Worm (Caenorhabditis elegans) whole organism, L4 larva: ENCODE data around the gene C15H7.3.

ENCODE experiments used
- F10B5.3 ChIP-seq: sonication (generic microtip); optimal IDR thresholded peaks from 2 replicates; lab custom pipeline; 2016; ENCODE audit warnings: mild to moderate bottlenecking, missing genetic modification characterization, missing compliant biosample characterization
- F37D6.2 ChIP-seq: sonication (generic microtip); optimal IDR thresholded peaks from 2 replicates; lab custom pipeline; 2016; ENCODE audit warnings: mild to moderate bottlenecking, missing genetic modification characterization, missing compliant biosample characterization
- T26A8.4 ChIP-seq: fragments of 200-800 bp; sonication (Bioruptor generic); IDR thresholded peaks from 2 replicates; pipeline ENCODE4 v1.3.6; 2022; ENCODE audit warnings: missing genetic modification characterization, missing compliant biosample characterization
- Y75B8A.6 ChIP-seq: fragments of 200-800 bp; sonication (Bioruptor generic); IDR thresholded peaks from 2 replicates; pipeline ENCODE4 v1.3.6; 2022; ENCODE audit warnings: missing genetic modification reagents, missing genetic modification characterization, missing compliant biosample characterization
- ZK546.5 ChIP-seq, 2 experiments: sonication (generic microtip); optimal IDR thresholded peaks; 2 replicates each; lab custom pipeline; 2017; ENCODE audit warnings: missing biosample characterization in 2 of 2, missing genetic modification characterization in 2 of 2
- aha-1 ChIP-seq: fragments of 150-350 bp; peaks from one replicate; lab custom pipeline; 2014; ENCODE audit warnings: missing biosample characterization, missing genetic modification characterization
- ama-1 ChIP-seq: fragments of 150-350 bp; optimal IDR thresholded peaks from 2 replicates; lab custom pipeline; 2014; ENCODE audit warnings: inconsistent platforms, mixed read lengths
- arid-1 ChIP-seq: fragments of 200-800 bp; sonication (Bioruptor generic); conservative IDR thresholded peaks from 2 replicates; pipeline ENCODE4 v1.3.6; 2022; ENCODE audit warnings: missing genetic modification reagents, missing genetic modification characterization, missing compliant biosample characterization
- ceh-28 ChIP-seq: fragments of 150-350 bp; optimal IDR thresholded peaks from 2 replicates; lab custom pipeline; 2014; ENCODE audit warnings: missing biosample characterization, missing genetic modification reagents, missing genetic modification characterization
- ctbp-1 ChIP-seq: fragments of 200-800 bp; sonication (Bioruptor generic); IDR thresholded peaks from 2 replicates; pipeline ENCODE4 v1.3.6; 2022; ENCODE audit warnings: missing genetic modification reagents, missing genetic modification characterization, missing compliant biosample characterization
- daf-16 ChIP-seq, 3 experiments: sonication (generic microtip); optimal IDR thresholded peaks; 2 replicates each; lab custom pipeline; 2016 to 2017; ENCODE audit warnings: missing genetic modification characterization in 3 of 3, missing genetic modification reagents in 3 of 3, mild to moderate bottlenecking in 2 of 3, missing compliant biosample characterization in 2 of 3, missing biosample characterization in 1 of 3, moderate library complexity in 1 of 3
- daf-8 ChIP-seq: fragments of 200-800 bp; sonication (Bioruptor generic); IDR thresholded peaks from 2 replicates; pipeline ENCODE4 v1.3.6; 2022; ENCODE audit warnings: missing genetic modification characterization, missing compliant biosample characterization
- dmd-6 ChIP-seq: fragments of 200-800 bp; sonication (Bioruptor generic); IDR thresholded peaks from 2 replicates; pipeline ENCODE4 v1.3.6; 2022; ENCODE audit warnings: missing genetic modification reagents, missing genetic modification characterization, missing compliant biosample characterization
- dpl-1 ChIP-seq: fragments of 150-350 bp; optimal IDR thresholded peaks from 2 replicates; lab custom pipeline; 2014; ENCODE audit warnings: missing biosample characterization, missing genetic modification reagents, missing genetic modification characterization
- dve-1 ChIP-seq: sonication (generic microtip); optimal IDR thresholded peaks from 2 replicates; lab custom pipeline; 2017; ENCODE audit warnings: antibody characterized with exemption, mild to moderate bottlenecking, missing genetic modification characterization, missing compliant biosample characterization; ENCODE audit not compliant: insufficient read depth
- hif-1 ChIP-seq, 2 experiments: sonication (generic microtip); optimal IDR thresholded peaks; 2 replicates each; lab custom pipeline; 2016 to 2017; ENCODE audit warnings: missing compliant biosample characterization in 2 of 2, missing genetic modification characterization in 2 of 2, missing genetic modification reagents in 2 of 2, missing genotype in 2 of 2, mild to moderate bottlenecking in 1 of 2
- hlh-11 ChIP-seq: fragments of 200-800 bp; sonication (Bioruptor generic); optimal IDR thresholded peaks from 2 replicates; lab custom pipeline; 2018; ENCODE audit warnings: mild to moderate bottlenecking, missing genetic modification characterization, missing compliant biosample characterization
- hlh-30 ChIP-seq: sonication (generic microtip); optimal IDR thresholded peaks from 2 replicates; lab custom pipeline; 2017; ENCODE audit warnings: antibody characterized with exemption, mild to moderate bottlenecking, missing genetic modification characterization, missing compliant biosample characterization; ENCODE audit not compliant: insufficient read depth
- hmg-1.1 ChIP-seq: fragments of 200-800 bp; sonication (Bioruptor generic); IDR thresholded peaks from 2 replicates; pipeline ENCODE4 v1.3.6; 2022; ENCODE audit warnings: missing genetic modification reagents, missing genetic modification characterization, missing compliant biosample characterization
- jun-1 ChIP-seq: fragments of 150-350 bp; optimal IDR thresholded peaks from 2 replicates; lab custom pipeline; 2014; ENCODE audit warnings: missing biosample characterization, missing genetic modification reagents, missing genetic modification characterization
- lim-7 ChIP-seq: fragments of 200-800 bp; sonication (Bioruptor generic); IDR thresholded peaks from 2 replicates; pipeline ENCODE4 v1.3.6; 2022; ENCODE audit warnings: missing genetic modification characterization, missing compliant biosample characterization
- lin-13 ChIP-seq: fragments of 150-350 bp; optimal IDR thresholded peaks from 2 replicates; lab custom pipeline; 2014; ENCODE audit warnings: missing biosample characterization, missing genetic modification reagents, missing genetic modification characterization
- lin-39 ChIP-seq: fragments of 150-350 bp; optimal IDR thresholded peaks from 2 replicates; lab custom pipeline; 2014; ENCODE audit warnings: missing biosample characterization, missing genetic modification reagents, missing genetic modification characterization
- lir-3 ChIP-seq: sonication (generic microtip); optimal IDR thresholded peaks from 2 replicates; lab custom pipeline; 2016; ENCODE audit warnings: mild to moderate bottlenecking, missing genetic modification characterization, missing compliant biosample characterization
- lsy-2 ChIP-seq, 2 experiments: fragments of 150-350 bp in 1 of 2; sonication (generic microtip) in 1 of 2; optimal IDR thresholded peaks; 2 replicates each; lab custom pipeline; 2014 to 2017; ENCODE audit warnings: missing biosample characterization in 2 of 2, missing genetic modification characterization in 2 of 2
- madf-9 ChIP-seq: fragments of 200-800 bp; sonication (Bioruptor generic); conservative IDR thresholded peaks from 2 replicates; pipeline ENCODE4 v1.3.6; 2022; ENCODE audit warnings: missing genetic modification reagents, missing genetic modification characterization, missing compliant biosample characterization
- mdl-1 ChIP-seq, 2 experiments: fragments of 150-350 bp in 1 of 2; sonication (generic microtip) in 1 of 2; optimal IDR thresholded peaks; 2 replicates each; lab custom pipeline; 2014 to 2017; ENCODE audit warnings: missing biosample characterization in 2 of 2, missing genetic modification characterization in 2 of 2
- mep-1 ChIP-seq: fragments of 150-350 bp; sonication (generic microtip); optimal IDR thresholded peaks from 3 replicates; lab custom pipeline; 2014; ENCODE audit warnings: missing biosample characterization, missing genetic modification characterization
- mxl-3 ChIP-seq: fragments of 200-800 bp; sonication (Bioruptor generic); optimal IDR thresholded peaks from 2 replicates; lab custom pipeline; 2018; ENCODE audit warnings: mild to moderate bottlenecking, missing genetic modification characterization, missing compliant biosample characterization
- nhr-10 ChIP-seq: fragments of 150-350 bp; optimal IDR thresholded peaks from 2 replicates; lab custom pipeline; 2014; ENCODE audit warnings: missing biosample characterization, missing genetic modification characterization
- nhr-111 ChIP-seq: fragments of 200-800 bp; sonication (Bioruptor generic); optimal IDR thresholded peaks from 2 replicates; lab custom pipeline; 2018; ENCODE audit warnings: mild to moderate bottlenecking, missing genetic modification characterization, missing compliant biosample characterization
- nhr-25 ChIP-seq: sonication (generic microtip); optimal IDR thresholded peaks from 2 replicates; lab custom pipeline; 2017; ENCODE audit warnings: missing genetic modification characterization, mild to moderate bottlenecking, missing compliant biosample characterization, antibody characterized with exemption, moderate library complexity, borderline replicate concordance; ENCODE audit not compliant: insufficient read depth
- nhr-41 ChIP-seq: fragments of 200-800 bp; sonication (Bioruptor generic); IDR thresholded peaks from 2 replicates; pipeline ENCODE4 v1.3.6; 2022; ENCODE audit warnings: missing genetic modification reagents, missing genetic modification characterization, missing compliant biosample characterization
- nhr-48 ChIP-seq: sonication (generic microtip); optimal IDR thresholded peaks from 2 replicates; lab custom pipeline; 2016; ENCODE audit warnings: mild to moderate bottlenecking, missing genetic modification characterization, missing compliant biosample characterization
- nhr-6 ChIP-seq: fragments of 150-350 bp; optimal IDR thresholded peaks from 2 replicates; lab custom pipeline; 2014; ENCODE audit warnings: missing biosample characterization, missing genetic modification characterization
- nhr-77 ChIP-seq: fragments of 150-350 bp; optimal IDR thresholded peaks from 2 replicates; lab custom pipeline; 2014; ENCODE audit warnings: missing biosample characterization, missing genetic modification characterization
- pha-4 ChIP-seq, 2 experiments: fragments of 150-350 bp in 1 of 2; fragments of 200-800 bp in 1 of 2; sonication (Bioruptor generic) in 1 of 2; IDR thresholded peaks in 1 of 2; optimal IDR thresholded peaks in 1 of 2; 2 replicates each; pipeline versions ENCODE4 v1.3.6 to Lab custom; 2014 to 2022; ENCODE audit warnings: missing genetic modification characterization in 2 of 2, missing genetic modification reagents in 2 of 2, missing biosample characterization in 1 of 2, missing compliant biosample characterization in 1 of 2
- rbr-2 ChIP-seq: sonication (generic microtip); optimal IDR thresholded peaks from 2 replicates; lab custom pipeline; 2016; ENCODE audit warnings: missing genotype, missing genetic modification characterization, missing compliant biosample characterization
- set-16 ChIP-seq: fragments of 200-800 bp; sonication (Bioruptor generic); IDR thresholded peaks from 2 replicates; pipeline ENCODE4 v1.3.6; 2022; ENCODE audit warnings: missing genetic modification reagents, missing genetic modification characterization, missing compliant biosample characterization
- snpc-1.2 ChIP-seq: fragments of 200-800 bp; sonication (Bioruptor generic); IDR thresholded peaks from 2 replicates; pipeline ENCODE4 v1.3.6; 2022; ENCODE audit warnings: missing genetic modification reagents, missing genetic modification characterization, missing compliant biosample characterization
- spr-1 ChIP-seq: sonication (generic microtip); optimal IDR thresholded peaks from 2 replicates; lab custom pipeline; 2016; ENCODE audit warnings: mild to moderate bottlenecking, missing genetic modification characterization, missing compliant biosample characterization
- unc-130 ChIP-seq: sonication (generic microtip); optimal IDR thresholded peaks from 2 replicates; lab custom pipeline; 2016; ENCODE audit warnings: missing genetic modification reagents, missing genetic modification characterization, missing compliant biosample characterization
- zip-11 ChIP-seq: fragments of 200-800 bp; sonication (Bioruptor generic); IDR thresholded peaks from 2 replicates; pipeline ENCODE4 v1.3.6; 2022; ENCODE audit warnings: missing genetic modification characterization, missing compliant biosample characterization
- zip-2 ChIP-seq: fragments of 150-350 bp; optimal IDR thresholded peaks from 2 replicates; lab custom pipeline; 2014; ENCODE audit warnings: missing biosample characterization, missing genetic modification characterization
- ztf-11 ChIP-seq: fragments of 150-350 bp; optimal IDR thresholded peaks from 2 replicates; lab custom pipeline; 2014; ENCODE audit warnings: missing biosample characterization, missing genetic modification characterization
- ztf-7 ChIP-seq: fragments of 150-350 bp; optimal IDR thresholded peaks from 2 replicates; lab custom pipeline; 2014; ENCODE audit warnings: missing biosample characterization, missing genetic modification characterization

Gene C15H7.3

ce11 chrIII:9638159-9638754 is 13.5 kb downstream of the C15H7.3 start (continued):
- TF ChIP-seq zip-11 (GFP tag; lab: Robert Waterston, UW) (no peak), zip-2 (no peak), dve-1 (tag; lab: Kevin White, UChicago) (peak; percentile 65), F37D6.2 (no peak), ztf-7 (tag; lab: Kevin White, UChicago) (no peak), nhr-77 (peak; percentile 42), nhr-48 (tag; lab: Kevin White, UChicago) (peak; percentile 50), nhr-41 (no peak)

ce11 chrIII:9637016-9637415 is 14.8 kb downstream of the C15H7.3 start, which contains the start of gene gei-13:
gei-13 (minus strand) TSS chrIII:9637116.
- no peak for TF ChIP-seq lim-7 (GFP tag; lab: Robert Waterston, UW)
- TF ChIP-seq ctbp-1, result no peak
- no peak for TF ChIP-seq jun-1 (tag; lab: Kevin White, UChicago)
- no peak for TF ChIP-seq nhr-111 (GFP tag; lab: Kevin White, UChicago)
- no peak for TF ChIP-seq hif-1 (tag; optimal IDR thresholded peaks at IDR 0.05; lab: Kevin White, UChicago)
- TF ChIP-seq lir-3 (tag; lab: Kevin White, UChicago), result no peak
- no peak for TF ChIP-seq ztf-11 (tag; lab: Kevin White, UChicago)
- no peak for TF ChIP-seq nhr-25
- TF ChIP-seq ama-1, result no peak
- no peak for TF ChIP-seq ZK546.5 (tag; optimal IDR thresholded peaks at IDR 0.05; lab: Kevin White, UChicago)
- TF ChIP-seq mep-1 (tag; lab: Kevin White, UChicago), result no peak
- no peak for TF ChIP-seq nhr-10
- no peak for TF ChIP-seq aha-1 (tag; lab: Kevin White, UChicago)
- TF ChIP-seq snpc-1.2 (GFP tag; lab: Robert Waterston, UW), result no peak
- no peak for TF ChIP-seq hlh-11 (tag; lab: Kevin White, UChicago)
- no peak for TF ChIP-seq set-16 (GFP tag; lab: Robert Waterston, UW)
- TF ChIP-seq lin-39 (tag; lab: Kevin White, UChicago), result no peak

- TF ChIP-seq nhr-6 (peak; percentile 96), ZK546.5 (tag; optimal IDR thresholded peaks at IDR 0.05; lab: Kevin White, UChicago) (no peak), spr-1 (tag; lab: Kevin White, UChicago) (peak; percentile 15), dpl-1 (peak; percentile 98), F10B5.3 (tag; lab: Kevin White, UChicago) (no peak), hif-1 (tag; optimal IDR thresholded peaks at IDR 0.05; lab: Kevin White, UChicago) (peak in 1 of 2 experiments; percentile 52), rbr-2 (peak; percentile 52), madf-9 (GFP tag; lab: Robert Waterston, UW) (no peak), Y75B8A.6 (GFP tag; lab: Robert Waterston, UW) (no peak), nhr-48 (tag; lab: Kevin White, UChicago) (peak; percentile 27), ceh-28 (peak; percentile 29), hmg-1.1 (GFP tag; lab: Robert Waterston, UW) (peak; percentile 66; the same call in 1 of the 2 replicates), hlh-30 (tag; lab: Kevin White, UChicago) (peak; percentile 98), T26A8.4 (GFP tag; lab: Robert Waterston, UW) (peak; percentile 64), nhr-25 (peak; percentile 72), mxl-3 (GFP tag; lab: Kevin White, UChicago) (peak; percentile 51), arid-1 (GFP tag; lab: Robert Waterston, UW) (no peak), unc-130 (GFP tag; lab: Kevin White, UChicago) (peak; percentile 50), daf-16 (GFP tag; optimal IDR thresholded peaks at IDR 0.05; lab: Kevin White, UChicago) (no peak), daf-16 (tag; optimal IDR thresholded peaks at IDR 0.05; lab: Kevin White, UChicago) (peak; percentile 62), lin-13 (GFP tag; lab: Kevin White, UChicago) (peak; percentile 64), pha-4 (GFP tag; IDR thresholded peaks at IDR 0.05; lab: Robert Waterston, UW) (0 out of 2 replicates have a peak, but pooled peaks have one; percentile 35), pha-4 (tag; optimal IDR thresholded peaks at IDR 0.05; lab: Kevin White, UChicago) (peak; percentile 74), dmd-6 (GFP tag; lab: Robert Waterston, UW) (peak; percentile 48), mdl-1 (tag; optimal IDR thresholded peaks at IDR 0.05; lab: Kevin White, UChicago) (peak in 1 of 2 experiments; percentile 90), daf-8 (GFP tag; lab: Robert Waterston, UW) (no peak), lsy-2 (tag; optimal IDR thresholded peaks at IDR 0.05; lab: Kevin White, UChicago) (peak in 1 of 2 experiments; percentile 92)
Measured at ce11 chrIII:9631117-9631655, 20.6 kb downstream of the C15H7.3 start, which contains the start of gene ubc-7. ubc-7 (minus strand) TSS chrIII:9631167.
